Worm (Caenorhabditis elegans): ENCODE data around the gene srw-112.

ce11 chrV:2987407-2987806 is 18.5 kb downstream of the srw-112 start, which contains the start of gene srh-85:
- no peak for TF ChIP-seq F13C5.2 (tag; optimal IDR thresholded peaks at IDR 0.05)
- no peak for TF ChIP-seq ama-1 (optimal IDR thresholded peaks at IDR 0.05)
- no peak for TF ChIP-seq ets-7 (tag; optimal IDR thresholded peaks at IDR 0.05)
- TF ChIP-seq pes-1 (GFP tag; IDR thresholded peaks at IDR 0.05): no peak
- no peak for TF ChIP-seq hmbx-1 (tag; optimal IDR thresholded peaks at IDR 0.05)
- TF ChIP-seq tbx-11 (GFP tag; IDR thresholded peaks at IDR 0.05): no peak
- TF ChIP-seq flt-1 (GFP tag; IDR thresholded peaks at IDR 0.05): no peak
- no peak for TF ChIP-seq hnd-1 (tag; optimal IDR thresholded peaks at IDR 0.05)
- no peak for TF ChIP-seq ceh-13 (GFP tag; optimal IDR thresholded peaks at IDR 0.05)
